Worm (Caenorhabditis elegans): ENCODE results near the gene uev-2.
A peak's percentile ranks its signal among the peaks of the same experiment; 100 is the strongest.

uev-2 gene

DNA sequence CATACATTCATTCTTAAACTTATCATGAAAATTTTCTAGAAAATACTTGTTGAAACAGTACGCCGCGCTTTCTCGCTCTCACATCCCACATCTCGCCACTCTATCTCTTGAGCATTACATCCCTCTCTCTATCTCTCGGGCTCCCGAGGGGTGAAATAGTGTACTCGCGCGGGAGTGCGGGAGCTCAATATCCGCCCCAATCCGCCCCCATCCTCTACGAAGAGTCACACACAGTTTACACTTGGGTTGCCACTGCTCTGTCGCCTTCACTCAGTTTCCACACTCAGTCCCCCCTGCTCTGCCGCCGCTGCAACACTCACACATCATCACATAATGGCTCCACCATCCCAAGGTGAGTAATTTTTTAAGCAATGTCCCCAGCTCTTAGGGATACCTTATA lies 18.1 kb upstream of the uev-2 start, which contains the start of gene mlc-3:
mlc-3 (plus strand) TSS at position 227 of the 400 bp plus-strand sequence.
- TF ChIP-seq nhr-232 (tag; optimal IDR thresholded peaks at IDR 0.05) (no peak), ceh-2 (tag; optimal IDR thresholded peaks at IDR 0.05) (no peak), K02D7.2 (tag; optimal IDR thresholded peaks at IDR 0.05) (no peak), eyg-1 (tag; optimal IDR thresholded peaks at IDR 0.05) (peak; percentile 14), nfya-1 (tag; optimal IDR thresholded peaks at IDR 0.05) (peak; percentile 13), ceh-34 (tag; optimal IDR thresholded peaks at IDR 0.05) (peak; percentile 58), sdc-2 (tag; optimal IDR thresholded peaks at IDR 0.05) (no peak), ceh-18 (tag; optimal IDR thresholded peaks at IDR 0.05) (peak; percentile 73), ref-2 (tag; optimal IDR thresholded peaks at IDR 0.05) (peak; percentile 32), fax-1 (tag; optimal IDR thresholded peaks at IDR 0.05) (no peak), K09A11.1 (tag; optimal IDR thresholded peaks at IDR 0.05; ENCODE audit: insufficient read depth) (no peak), ceh-48 (tag; optimal IDR thresholded peaks at IDR 0.05) (no peak), ceh-31 (tag; optimal IDR thresholded peaks at IDR 0.05) (peak; percentile 45), ahr-1 (tag; optimal IDR thresholded peaks at IDR 0.05) (no peak), fkh-10 (GFP tag; optimal IDR thresholded peaks at IDR 0.05) (no peak), mec-3 (tag; optimal IDR thresholded peaks at IDR 0.05; ENCODE audit: borderline replicate concordance) (no peak), ceh-6 (GFP tag; optimal IDR thresholded peaks at IDR 0.05) (no peak), tbx-2 (tag; optimal IDR thresholded peaks at IDR 0.05) (peak; percentile 32), F13H6.1 (tag; optimal IDR thresholded peaks at IDR 0.05) (no peak), ets-4 (tag; optimal IDR thresholded peaks at IDR 0.05) (peak; percentile 68), hlh-30 (tag; optimal IDR thresholded peaks at IDR 0.05; ENCODE audit: insufficient read depth) (no peak), pag-3 (tag; optimal IDR thresholded peaks at IDR 0.05; ENCODE audit: borderline replicate concordance) (no peak), ceh-19 (GFP tag; optimal IDR thresholded peaks at IDR 0.05) (no peak), rnt-1 (tag; optimal IDR thresholded peaks at IDR 0.05) (no peak), elt-2 (tag; optimal IDR thresholded peaks at IDR 0.05) (no peak), ama-1 (optimal IDR thresholded peaks at IDR 0.05) (no peak), ceh-30 (tag; optimal IDR thresholded peaks at IDR 0.05) (no peak), ceh-45 (GFP tag; IDR thresholded peaks at IDR 0.05) (no peak), ztf-16 (tag; optimal IDR thresholded peaks at IDR 0.05) (no peak), ceh-14 (tag; optimal IDR thresholded peaks at IDR 0.05) (peak; percentile 34), pat-9 (tag; optimal IDR thresholded peaks at IDR 0.05) (peak; percentile 47), unc-86 (tag; optimal IDR thresholded peaks at IDR 0.05) (no peak), ttx-3 (tag; optimal IDR thresholded peaks at IDR 0.05) (no peak), unc-55 (GFP tag; optimal IDR thresholded peaks at IDR 0.05) (no peak)

DNA sequence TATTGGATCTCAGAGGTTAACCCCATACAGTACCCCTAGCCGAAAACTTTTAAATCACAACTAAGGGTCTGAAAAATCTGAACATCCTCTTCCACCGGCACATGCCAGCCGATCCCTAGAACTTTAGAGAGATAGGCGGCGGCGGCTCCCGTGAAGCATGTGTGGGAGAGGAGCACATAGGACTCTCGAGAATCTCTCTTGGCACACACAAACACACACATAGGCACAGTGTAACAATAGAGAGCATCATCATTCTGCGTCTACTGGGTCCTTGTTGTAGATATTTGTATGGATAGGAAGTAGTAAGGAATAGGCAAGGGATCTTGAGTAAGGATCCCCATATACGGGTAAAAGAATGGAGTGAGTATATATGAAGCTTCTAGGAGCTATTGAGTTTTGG lies 17.2 kb upstream of the uev-2 start:
- no peak for TF ChIP-seq ceh-48 (tag; optimal IDR thresholded peaks at IDR 0.05)
- peak; percentile 8 for TF ChIP-seq unc-55 (GFP tag; optimal IDR thresholded peaks at IDR 0.05)

DNA sequence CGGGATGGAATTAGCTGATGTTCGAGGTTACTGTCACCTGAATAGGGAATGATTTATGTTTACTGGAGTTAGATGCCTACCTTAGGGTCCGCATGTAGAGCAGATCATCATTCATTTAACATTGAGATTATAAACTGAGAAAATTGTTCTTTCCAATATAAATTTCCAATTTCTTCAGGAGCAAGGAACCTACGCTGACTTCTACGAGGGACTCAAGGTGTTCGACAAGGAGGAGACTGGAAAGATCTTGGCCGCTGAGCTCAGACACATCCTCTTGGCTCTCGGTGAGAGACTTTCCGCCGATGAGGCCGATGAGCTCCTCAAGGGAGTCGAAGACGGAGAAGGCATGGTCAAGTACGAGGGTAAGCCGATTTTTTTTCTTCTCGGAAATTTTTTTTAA lies 16.4 kb upstream of the uev-2 start:
- no peak for TF ChIP-seq ceh-22 (tag; optimal IDR thresholded peaks at IDR 0.05)
- no peak for TF ChIP-seq odd-2 (tag; optimal IDR thresholded peaks at IDR 0.05)
- TF ChIP-seq T23F11.4 (GFP tag; optimal IDR thresholded peaks at IDR 0.05): no peak
- TF ChIP-seq elt-2 (tag; optimal IDR thresholded peaks at IDR 0.05): no peak
- TF ChIP-seq fax-1 (tag; optimal IDR thresholded peaks at IDR 0.05): no peak
- no peak for TF ChIP-seq ceh-24 (tag; optimal IDR thresholded peaks at IDR 0.05)
- TF ChIP-seq ceh-45 (GFP tag; IDR thresholded peaks at IDR 0.05): no peak
- TF ChIP-seq fkh-10 (GFP tag; optimal IDR thresholded peaks at IDR 0.05): no peak
- TF ChIP-seq pros-1 (tag; optimal IDR thresholded peaks at IDR 0.05): no peak
- no peak for TF ChIP-seq pha-2 (tag; optimal IDR thresholded peaks at IDR 0.05)
- TF ChIP-seq ceh-34 (tag; optimal IDR thresholded peaks at IDR 0.05): no peak
- TF ChIP-seq ztf-16 (tag; optimal IDR thresholded peaks at IDR 0.05): no peak
- no peak for TF ChIP-seq ets-4 (tag; optimal IDR thresholded peaks at IDR 0.05)
- TF ChIP-seq ceh-9 (tag; optimal IDR thresholded peaks at IDR 0.05): no peak
- TF ChIP-seq ceh-18 (tag; optimal IDR thresholded peaks at IDR 0.05): no peak

Measured in whole organism, late embryonic.